Worm (Caenorhabditis elegans) whole organism, mixed stage, embryonic: ENCODE data around the gene Y82E9BR.22.

Experiments used
- M03D4.4 ChIP-seq: sonication (generic microtip); optimal IDR thresholded peaks from 2 replicates; lab custom pipeline; 2017; ENCODE audit warnings: mild to moderate bottlenecking, missing genetic modification characterization, missing compliant biosample characterization
- bed-3 ChIP-seq: fragments of 200-800 bp; sonication (Bioruptor generic); optimal IDR thresholded peaks from 3 replicates; lab custom pipeline; 2018; ENCODE audit warnings: mild to moderate bottlenecking, missing genetic modification characterization, moderate library complexity, missing compliant biosample characterization
- blmp-1 ChIP-seq: fragments of 150-350 bp; optimal IDR thresholded peaks from 2 replicates; lab custom pipeline; 2014; ENCODE audit warnings: missing biosample characterization, missing genetic modification characterization
- ceh-43 ChIP-seq: fragments of 200-800 bp; sonication (Bioruptor generic); optimal IDR thresholded peaks from 2 replicates; lab custom pipeline; 2018; ENCODE audit warnings: mild to moderate bottlenecking, missing genetic modification characterization, moderate library complexity, missing compliant biosample characterization
- ceh-83 ChIP-seq: fragments of 200-800 bp; sonication (Bioruptor generic); optimal IDR thresholded peaks from 2 replicates; lab custom pipeline; 2018; ENCODE audit warnings: mild to moderate bottlenecking, missing genetic modification characterization, missing compliant biosample characterization
- ces-1 ChIP-seq: fragments of 150-350 bp; optimal IDR thresholded peaks from 2 replicates; lab custom pipeline; 2014; ENCODE audit warnings: missing biosample characterization, missing genetic modification reagents, missing genetic modification characterization
- cnd-1 ChIP-seq: fragments of 200-800 bp; sonication (Bioruptor generic); optimal IDR thresholded peaks from 2 replicates; lab custom pipeline; 2018; ENCODE audit warnings: mild to moderate bottlenecking, missing genetic modification characterization, missing compliant biosample characterization
- elt-1 ChIP-seq: sonication (generic microtip); optimal IDR thresholded peaks from 2 replicates; lab custom pipeline; 2017; ENCODE audit warnings: missing genetic modification characterization, mild to moderate bottlenecking, missing compliant biosample characterization, antibody characterized with exemption, moderate library complexity, borderline replicate concordance; ENCODE audit not compliant: insufficient read depth
- elt-3 ChIP-seq: fragments of 150-350 bp; optimal IDR thresholded peaks from 2 replicates; lab custom pipeline; 2014; ENCODE audit warnings: missing biosample characterization, missing genetic modification characterization
- flh-1 ChIP-seq: fragments of 200-800 bp; sonication (Bioruptor generic); optimal IDR thresholded peaks from 2 replicates; lab custom pipeline; 2018; ENCODE audit warnings: mild to moderate bottlenecking, missing genetic modification characterization, moderate library complexity, missing compliant biosample characterization
- ham-2 ChIP-seq: fragments of 200-800 bp; sonication (Bioruptor generic); optimal IDR thresholded peaks from 2 replicates; lab custom pipeline; 2018; ENCODE audit warnings: mild to moderate bottlenecking, missing genetic modification characterization, missing compliant biosample characterization
- hlh-1 ChIP-seq: fragments of 150-350 bp; optimal IDR thresholded peaks from 2 replicates; lab custom pipeline; 2014; ENCODE audit warnings: missing biosample characterization, missing genetic modification reagents, missing genetic modification characterization
- lin-13 ChIP-seq: fragments of 150-350 bp; optimal IDR thresholded peaks from 2 replicates; lab custom pipeline; 2014; ENCODE audit warnings: missing biosample characterization, missing genetic modification characterization
- lin-32 ChIP-seq: fragments of 200-800 bp; sonication (Bioruptor generic); optimal IDR thresholded peaks from 2 replicates; lab custom pipeline; 2018; ENCODE audit warnings: mild to moderate bottlenecking, missing genetic modification characterization, missing compliant biosample characterization
- lsy-2 ChIP-seq: fragments of 150-350 bp; optimal IDR thresholded peaks from 2 replicates; lab custom pipeline; 2014; ENCODE audit warnings: missing biosample characterization, missing genetic modification characterization
- mab-5 ChIP-seq: fragments of 150-350 bp; optimal IDR thresholded peaks from 2 replicates; lab custom pipeline; 2014; ENCODE audit warnings: missing biosample characterization, missing genetic modification characterization
- mep-1 ChIP-seq: fragments of 150-350 bp; optimal IDR thresholded peaks from 2 replicates; lab custom pipeline; 2017; ENCODE audit warnings: missing biosample characterization, missing genetic modification reagents, missing genetic modification characterization, inconsistent platforms
- mls-2 ChIP-seq: sonication (generic microtip); optimal IDR thresholded peaks from 2 replicates; lab custom pipeline; 2016; ENCODE audit warnings: mild to moderate bottlenecking, missing genetic modification characterization, moderate library complexity, missing compliant biosample characterization
- nhr-12 ChIP-seq: fragments of 150-350 bp; optimal IDR thresholded peaks from 2 replicates; lab custom pipeline; 2014; ENCODE audit warnings: missing biosample characterization, missing genetic modification characterization
- nhr-2 ChIP-seq: fragments of 150-350 bp; optimal IDR thresholded peaks from 2 replicates; lab custom pipeline; 2014; ENCODE audit warnings: missing biosample characterization, missing genetic modification characterization
- nhr-237 ChIP-seq: fragments of 150-350 bp; optimal IDR thresholded peaks from 2 replicates; lab custom pipeline; 2014; ENCODE audit warnings: missing biosample characterization, missing genetic modification characterization
- nhr-28 ChIP-seq: fragments of 150-350 bp; optimal IDR thresholded peaks from 2 replicates; lab custom pipeline; 2014; ENCODE audit warnings: missing biosample characterization, missing genetic modification characterization
- pha-4 ChIP-seq: fragments of 150-350 bp; optimal IDR thresholded peaks from 2 replicates; lab custom pipeline; 2018; ENCODE audit warnings: missing biosample characterization, missing genetic modification reagents, missing genetic modification characterization
- sem-2 ChIP-seq: fragments of 200-800 bp; sonication (Bioruptor generic); optimal IDR thresholded peaks from 2 replicates; lab custom pipeline; 2018; ENCODE audit warnings: mild to moderate bottlenecking, missing genetic modification characterization, missing compliant biosample characterization
- snpc-4 ChIP-seq: fragments of 150-350 bp; optimal IDR thresholded peaks from 2 replicates; lab custom pipeline; 2014; ENCODE audit warnings: missing biosample characterization, missing genetic modification characterization
- sptf-1 ChIP-seq: sonication (generic microtip); optimal IDR thresholded peaks from 2 replicates; lab custom pipeline; 2017; ENCODE audit warnings: mild to moderate bottlenecking, missing genetic modification characterization, moderate library complexity, missing compliant biosample characterization
- tbx-8 ChIP-seq: fragments of 200-800 bp; sonication (Bioruptor generic); optimal IDR thresholded peaks from 2 replicates; lab custom pipeline; 2018; ENCODE audit warnings: mild to moderate bottlenecking, missing genetic modification characterization, moderate library complexity, missing compliant biosample characterization
- unc-120 ChIP-seq: sonication (generic microtip); optimal IDR thresholded peaks from 2 replicates; lab custom pipeline; 2017; ENCODE audit warnings: missing genetic modification characterization, missing compliant biosample characterization; ENCODE audit not compliant: poor library complexity, severe bottlenecking
- unc-39 ChIP-seq: fragments of 150-350 bp; optimal IDR thresholded peaks from 2 replicates; lab custom pipeline; 2014; ENCODE audit warnings: missing biosample characterization, missing genetic modification characterization
- unc-62 ChIP-seq: fragments of 150-350 bp; optimal IDR thresholded peaks from 2 replicates; lab custom pipeline; 2014; ENCODE audit warnings: missing biosample characterization, missing genetic modification reagents, missing genetic modification characterization
- zip-8 ChIP-seq: fragments of 150-350 bp; optimal IDR thresholded peaks from 2 replicates; lab custom pipeline; 2014; ENCODE audit warnings: missing biosample characterization, missing genetic modification characterization
- ztf-11 ChIP-seq: fragments of 150-350 bp; optimal IDR thresholded peaks from 2 replicates; lab custom pipeline; 2014; ENCODE audit warnings: missing biosample characterization, missing genetic modification characterization

Gene Y82E9BR.22

DNA sequence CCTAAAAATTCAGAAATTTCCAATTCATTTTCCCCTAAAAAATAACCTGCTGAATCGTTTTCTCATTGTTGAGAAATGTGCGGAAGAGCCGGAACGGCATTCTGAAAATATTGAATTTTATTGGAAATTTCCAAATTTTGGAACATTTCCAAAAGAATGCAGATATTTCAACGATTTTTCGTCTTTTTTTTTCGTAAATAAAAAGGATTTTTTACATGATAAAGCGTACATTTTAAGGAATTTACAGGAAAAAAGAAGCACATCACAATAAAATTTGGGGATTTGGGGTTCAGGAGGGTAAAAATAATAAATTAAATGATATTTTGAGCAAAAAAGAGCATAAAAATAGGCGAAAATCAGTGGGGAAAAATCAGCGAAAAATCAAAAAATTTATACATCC lies at the start of gene Y82E9BR.22:
TSS of gene Y82E9BR.22 (minus strand) at position 101 of the 400 bp plus-strand sequence.
- TF ChIP-seq lin-32 (GFP tag; lab: Kevin White, UChicago) (no peak), unc-62 (GFP tag; lab: Kevin White, UChicago) (no peak), ces-1 (GFP tag; lab: Kevin White, UChicago) (no peak), nhr-12 (no peak), mab-5 (tag; lab: Kevin White, UChicago) (no peak), ceh-83 (no peak), zip-8 (tag; lab: Kevin White, UChicago) (no peak), lin-13 (tag; lab: Kevin White, UChicago) (no peak), snpc-4 (no peak), lsy-2 (tag; lab: Kevin White, UChicago) (no peak), elt-3 (tag; lab: Kevin White, UChicago) (no peak), unc-39 (no peak)
- TF ChIP-seq, all 35 proteins: peak for 0

DNA sequence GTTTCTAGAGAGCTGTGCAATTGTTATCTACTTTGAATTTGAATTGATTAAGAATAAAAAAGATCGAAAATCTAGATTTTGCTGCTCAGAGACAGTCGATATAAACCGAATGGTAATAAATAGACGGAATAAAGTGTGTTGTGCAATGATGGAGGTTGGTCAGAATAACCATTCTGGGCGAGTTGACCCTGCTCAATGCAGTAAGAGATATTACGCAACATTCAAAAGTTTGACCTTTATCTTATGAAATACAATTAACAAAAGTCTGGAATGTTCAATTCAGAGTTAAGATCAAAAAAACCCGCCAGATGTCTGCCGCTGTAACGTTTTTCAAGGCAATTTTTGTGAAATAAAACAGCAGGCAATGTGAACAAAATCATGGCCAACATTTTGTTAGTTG lies 47.8 kb upstream of the Y82E9BR.22 start:
- TF ChIP-seq lsy-2 (tag; lab: Kevin White, UChicago) (no peak), pha-4 (tag; lab: Kevin White, UChicago) (no peak), bed-3 (GFP tag; lab: Kevin White, UChicago) (no peak), tbx-8 (no peak), zip-8 (tag; lab: Kevin White, UChicago) (peak; percentile 95), nhr-2 (peak; percentile 45), hlh-1 (no peak), nhr-12 (no peak), ztf-11 (tag; lab: Kevin White, UChicago) (no peak)

DNA sequence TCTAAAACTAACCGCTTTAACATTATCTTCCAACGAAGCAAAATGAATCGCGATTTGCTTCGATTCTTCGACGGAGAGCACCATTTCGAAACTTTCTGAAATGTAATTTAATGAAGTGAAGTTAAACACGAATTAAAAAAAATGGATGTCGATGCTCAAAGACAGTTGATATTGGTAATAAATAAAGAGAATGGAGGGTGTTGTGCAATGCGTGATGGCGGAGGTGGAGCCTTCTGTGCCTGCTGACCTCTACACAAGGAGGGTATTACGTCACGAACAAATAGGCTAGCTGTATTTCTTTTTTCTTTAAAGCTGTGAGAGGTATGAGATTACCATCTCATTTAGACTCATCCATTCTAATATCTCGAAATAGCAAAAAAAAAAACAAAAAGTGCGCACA lies 46.6 kb upstream of the Y82E9BR.22 start, which contains the start of gene Y82E9BR.17:
TSS of gene Y82E9BR.17 (minus strand) at position 101 of the 400 bp plus-strand sequence.
- no peak for TF ChIP-seq lsy-2 (tag; lab: Kevin White, UChicago)
- TF ChIP-seq mls-2 (tag; lab: Kevin White, UChicago): no peak
- peak; percentile 24 for TF ChIP-seq nhr-2
- peak; percentile 73 for TF ChIP-seq zip-8 (tag; lab: Kevin White, UChicago)

DNA sequence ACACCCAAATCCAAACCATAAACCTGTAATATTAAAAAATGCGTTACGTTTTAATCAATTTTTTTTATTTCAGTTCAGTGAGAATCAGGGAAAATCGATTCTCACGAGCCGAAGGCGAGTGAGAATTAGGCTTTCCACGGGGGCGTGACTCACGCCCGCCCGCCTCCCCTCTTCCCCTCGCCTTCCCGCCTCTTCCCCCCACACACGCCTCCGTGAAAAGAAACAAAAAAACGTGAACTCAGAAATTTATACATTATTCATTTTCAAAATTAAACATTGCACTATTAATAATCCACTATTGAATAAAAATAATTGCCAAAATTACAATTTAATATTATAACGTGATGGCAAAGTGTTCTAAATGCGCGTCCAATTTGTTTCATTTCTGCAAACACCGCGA lies 37.7 kb upstream of the Y82E9BR.22 start:
- TF ChIP-seq ceh-83: peak; percentile 76
- no peak for TF ChIP-seq hlh-1
- TF ChIP-seq elt-1 (tag; lab: Kevin White, UChicago): no peak
- TF ChIP-seq blmp-1: no peak
- no peak for TF ChIP-seq ceh-43 (GFP tag; lab: Kevin White, UChicago)
- TF ChIP-seq lin-32 (GFP tag; lab: Kevin White, UChicago): no peak

DNA sequence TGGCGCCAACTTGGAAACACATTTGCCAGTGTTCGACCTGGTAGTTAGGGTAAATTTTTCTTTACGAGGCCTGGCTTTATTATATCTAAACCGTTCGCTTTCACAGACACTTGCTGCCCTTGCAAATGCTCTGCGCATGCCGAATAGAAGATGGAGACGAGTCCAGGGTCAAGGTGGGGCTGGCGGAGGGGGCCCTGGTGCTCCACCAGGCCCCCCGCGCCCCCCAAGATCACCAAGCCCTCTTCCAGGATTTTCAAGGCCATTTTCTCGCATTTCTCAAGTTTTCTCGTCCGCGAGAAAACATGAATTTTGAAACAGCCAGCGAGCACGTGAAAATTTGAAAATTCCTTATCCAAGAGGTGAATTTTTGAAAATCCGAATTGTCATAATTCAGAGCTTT lies 30.6 kb upstream of the Y82E9BR.22 start:
- TF ChIP-seq lin-13 (tag; lab: Kevin White, UChicago) (no peak), cnd-1 (tag; lab: Kevin White, UChicago) (no peak), tbx-8 (no peak), sptf-1 (tag; lab: Kevin White, UChicago) (no peak), lsy-2 (tag; lab: Kevin White, UChicago) (no peak), mab-5 (tag; lab: Kevin White, UChicago) (no peak), mep-1 (tag; lab: Kevin White, UChicago) (no peak), blmp-1 (no peak), nhr-12 (no peak), nhr-237 (no peak), unc-120 (no peak), snpc-4 (no peak), nhr-28 (no peak), sem-2 (GFP tag; lab: Kevin White, UChicago) (no peak), flh-1 (GFP tag; lab: Kevin White, UChicago) (no peak), unc-62 (GFP tag; lab: Kevin White, UChicago) (no peak), bed-3 (GFP tag; lab: Kevin White, UChicago) (no peak), M03D4.4 (tag; lab: Kevin White, UChicago) (no peak), ztf-11 (tag; lab: Kevin White, UChicago) (no peak), unc-39 (no peak)
- TF ChIP-seq, all 35 proteins: peak for 0

DNA sequence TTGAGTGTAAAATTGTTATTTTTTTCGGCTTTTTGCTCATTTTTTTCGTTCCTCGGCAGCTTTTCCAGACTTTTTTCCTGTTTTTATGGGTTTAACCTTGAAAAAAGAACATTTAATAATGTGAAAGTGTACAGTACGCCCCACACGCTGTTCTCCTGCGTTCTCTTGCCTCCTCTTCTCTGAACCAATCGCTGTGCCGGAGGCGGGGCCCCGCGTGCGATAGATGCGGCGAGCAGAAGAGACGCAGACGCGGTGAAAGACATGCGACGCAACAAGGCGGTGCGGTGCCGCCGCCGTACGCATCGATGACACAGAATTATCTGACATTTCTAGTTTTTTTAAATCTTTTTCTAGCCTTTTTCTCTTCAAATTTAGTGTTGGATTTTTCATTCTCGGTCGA lies 27.7 kb upstream of the Y82E9BR.22 start:
- TF ChIP-seq lsy-2 (tag; lab: Kevin White, UChicago) (peak; percentile 92), ham-2 (GFP tag; lab: Kevin White, UChicago) (no peak), ceh-83 (peak; percentile 35)
